Fruit fly (Drosophila melanogaster) whole organism, embryonic: ENCODE results near the gene Hs6st.

ENCODE experiments used
- Aef1 ChIP-seq: fragments of 200-800 bp; sonication (Bioruptor generic); IDR thresholded peaks from 3 replicates; pipeline ENCODE4 v1.3.6; 2022; ENCODE audit warnings: missing biosample characterization, missing genetic modification characterization
- CG1024 ChIP-seq: fragments of 200-800 bp; sonication (Bioruptor generic); IDR thresholded peaks from 2 replicates; pipeline ENCODE4 v1.3.6; 2022; ENCODE audit warnings: missing biosample characterization, missing genetic modification characterization
- CG11247 ChIP-seq: fragments of 200-800 bp; sonication (Bioruptor generic); IDR thresholded peaks from 2 replicates; pipeline ENCODE4 v1.3.6; 2022; ENCODE audit warnings: missing biosample characterization, missing genetic modification characterization
- CG11695 ChIP-seq: fragments of 200-800 bp; sonication (Bioruptor generic); IDR thresholded peaks from 3 replicates; pipeline ENCODE4 v1.3.6; 2022; ENCODE audit warnings: missing biosample characterization, missing genetic modification characterization
- CG12071 ChIP-seq: fragments of 200-800 bp; sonication (Bioruptor generic); optimal IDR thresholded peaks from 3 replicates; lab custom pipeline; 2018; ENCODE audit warnings: missing biosample characterization, mild to moderate bottlenecking, missing genetic modification characterization
- CG12155 ChIP-seq: fragments of 200-800 bp; sonication (Bioruptor generic); optimal IDR thresholded peaks from 3 replicates; lab custom pipeline; 2016; ENCODE audit warnings: missing biosample characterization, missing genetic modification characterization
- CG13287 ChIP-seq: fragments of 200-800 bp; sonication (Bioruptor generic); IDR thresholded peaks from 2 replicates; pipeline ENCODE4 v1.3.6; 2022; ENCODE audit warnings: missing biosample characterization, missing genetic modification characterization; ENCODE audit not compliant: partially characterized antibody
- CG13775 ChIP-seq: fragments of 200-800 bp; sonication (Bioruptor generic); optimal IDR thresholded peaks from 3 replicates; lab custom pipeline; 2017; ENCODE audit warnings: missing biosample characterization, mild to moderate bottlenecking, missing genetic modification characterization
- CG14965 ChIP-seq: fragments of 200-800 bp; sonication (Bioruptor generic); optimal IDR thresholded peaks from 2 replicates; lab custom pipeline; 2016; ENCODE audit warnings: missing biosample characterization, missing genetic modification characterization, borderline replicate concordance
- CG15479 ChIP-seq: fragments of 200-800 bp; sonication (Bioruptor generic); optimal IDR thresholded peaks from 3 replicates; lab custom pipeline; 2019; ENCODE audit warnings: missing biosample characterization, mild to moderate bottlenecking, missing genetic modification characterization, moderate library complexity
- CG1647 ChIP-seq: fragments of 200-800 bp; sonication (Bioruptor generic); optimal IDR thresholded peaks from 3 replicates; lab custom pipeline; 2016; ENCODE audit warnings: missing biosample characterization, missing genetic modification characterization
- CG16863 ChIP-seq: fragments of 200-800 bp; sonication (Bioruptor generic); optimal IDR thresholded peaks from 3 replicates; lab custom pipeline; 2016; ENCODE audit warnings: missing biosample characterization, missing genetic modification characterization
- CG17385 ChIP-seq: fragments of 200-800 bp; sonication (Bioruptor generic); optimal IDR thresholded peaks from 3 replicates; lab custom pipeline; 2018; ENCODE audit warnings: missing biosample characterization, mild to moderate bottlenecking, missing genetic modification characterization
- CG18011 ChIP-seq: fragments of 200-800 bp; sonication (Bioruptor generic); optimal IDR thresholded peaks from 2 replicates; lab custom pipeline; 2017; ENCODE audit warnings: missing biosample characterization, missing genetic modification characterization, mild to moderate bottlenecking, moderate library complexity, missing genotype
- CG18764 ChIP-seq: fragments of 200-800 bp; sonication (Bioruptor generic); optimal IDR thresholded peaks from 3 replicates; lab custom pipeline; 2016; ENCODE audit warnings: missing biosample characterization, missing genetic modification characterization
- CG2712 ChIP-seq: fragments of 200-800 bp; optimal IDR thresholded peaks from 3 replicates; lab custom pipeline; 2019; ENCODE audit warnings: missing biosample characterization, mild to moderate bottlenecking, missing genetic modification characterization, moderate library complexity
- CG3407 ChIP-seq: fragments of 200-800 bp; sonication (Bioruptor generic); optimal IDR thresholded peaks from 2 replicates; lab custom pipeline; 2018; ENCODE audit warnings: missing biosample characterization, mild to moderate bottlenecking, missing genetic modification characterization
- CG4424 ChIP-seq: fragments of 200-800 bp; sonication (Bioruptor generic); optimal IDR thresholded peaks from 3 replicates; lab custom pipeline; 2016; ENCODE audit warnings: missing biosample characterization, missing genetic modification characterization
- CG4617 ChIP-seq: fragments of 200-800 bp; sonication (Bioruptor generic); optimal IDR thresholded peaks from 3 replicates; lab custom pipeline; 2016; ENCODE audit warnings: missing biosample characterization, missing genetic modification characterization, borderline replicate concordance
- CG4730 ChIP-seq: fragments of 200-800 bp; sonication (Bioruptor generic); IDR thresholded peaks from 2 replicates; pipeline ENCODE4 v1.3.6; 2022; ENCODE audit warnings: missing biosample characterization, missing genetic modification characterization
- CG5180 ChIP-seq: fragments of 200-800 bp; sonication (Bioruptor generic); optimal IDR thresholded peaks from 3 replicates; lab custom pipeline; 2017; ENCODE audit warnings: missing biosample characterization, missing genetic modification characterization, mild to moderate bottlenecking, moderate library complexity, missing genetic modification reagents
- CG7839 ChIP-seq: fragments of 200-800 bp; sonication (Bioruptor generic); optimal IDR thresholded peaks from 3 replicates; lab custom pipeline; 2018; ENCODE audit warnings: missing biosample characterization, mild to moderate bottlenecking, missing genetic modification characterization, moderate library complexity
- CG7987 ChIP-seq: fragments of 200-800 bp; sonication (Bioruptor generic); optimal IDR thresholded peaks from 2 replicates; lab custom pipeline; 2018; ENCODE audit warnings: missing biosample characterization, mild to moderate bottlenecking, missing genetic modification characterization, moderate library complexity
- CG8290 ChIP-seq, 3 experiments: fragments of 200-800 bp; sonication (Bioruptor generic); optimal IDR thresholded peaks; 2 replicates each; lab custom pipeline; 2016 to 2019; ENCODE audit warnings: missing biosample characterization in 3 of 3, missing genetic modification characterization in 3 of 3, mild to moderate bottlenecking in 2 of 3, moderate library complexity in 1 of 3
- Doc2 ChIP-seq: fragments of 200-800 bp; sonication (Bioruptor generic); IDR thresholded peaks from 2 replicates; pipeline ENCODE4 v1.3.6; 2022; ENCODE audit warnings: missing biosample characterization, missing genetic modification characterization
- Dp ChIP-seq: fragments of 200-800 bp; sonication (Bioruptor generic); optimal IDR thresholded peaks from 2 replicates; lab custom pipeline; 2018; ENCODE audit warnings: missing biosample characterization, mild to moderate bottlenecking, missing genetic modification characterization, moderate library complexity
- Dref ChIP-seq: fragments of 200-800 bp; sonication (Bioruptor generic); IDR thresholded peaks from 2 replicates; pipeline ENCODE4 v1.3.6; 2022; ENCODE audit warnings: missing biosample characterization, missing genetic modification characterization
- Hand ChIP-seq: fragments of 200-800 bp; sonication (Bioruptor generic); optimal IDR thresholded peaks from 2 replicates; lab custom pipeline; 2017; ENCODE audit warnings: mild to moderate bottlenecking, missing biosample characterization, missing genetic modification reagents, missing genetic modification characterization
- Hey ChIP-seq: fragments of 200-800 bp; sonication (Bioruptor generic); optimal IDR thresholded peaks from 3 replicates; lab custom pipeline; 2018; ENCODE audit warnings: missing biosample characterization, mild to moderate bottlenecking, missing genetic modification characterization
- HmgD ChIP-seq: fragments of 200-800 bp; sonication (Bioruptor generic); optimal IDR thresholded peaks from 3 replicates; lab custom pipeline; 2016; ENCODE audit warnings: missing biosample characterization, missing genetic modification characterization
- Side ChIP-seq: fragments of 200-800 bp; sonication (Bioruptor generic); optimal IDR thresholded peaks from 2 replicates; lab custom pipeline; 2016; ENCODE audit warnings: missing biosample characterization, missing genetic modification characterization
- Ssrp ChIP-seq: fragments of 200-800 bp; sonication (Bioruptor generic); optimal IDR thresholded peaks from 2 replicates; lab custom pipeline; 2018; ENCODE audit warnings: missing biosample characterization, mild to moderate bottlenecking, missing genetic modification characterization, moderate library complexity
- ato ChIP-seq: fragments of 200-800 bp; sonication (Bioruptor generic); IDR thresholded peaks from 2 replicates; pipeline ENCODE4 v1.3.6; 2022; ENCODE audit warnings: missing biosample characterization, missing genetic modification characterization; ENCODE audit not compliant: partially characterized antibody
- bcd ChIP-seq: fragments of 200-800 bp; sonication (Bioruptor generic); optimal IDR thresholded peaks from 2 replicates; lab custom pipeline; 2017; ENCODE audit warnings: missing biosample characterization, mild to moderate bottlenecking, missing genetic modification characterization
- cas ChIP-seq: fragments of 200-800 bp; sonication (Bioruptor generic); IDR thresholded peaks from 2 replicates; pipeline ENCODE4 v1.3.6; 2022; ENCODE audit warnings: missing biosample characterization, missing genetic modification characterization
- chinmo ChIP-seq: fragments of 200-800 bp; sonication (Bioruptor generic); IDR thresholded peaks from 4 replicates; pipeline ENCODE4 v1.3.6; 2022; ENCODE audit warnings: missing biosample characterization, missing genetic modification characterization; ENCODE audit not compliant: partially characterized antibody
- ci ChIP-seq: fragments of 200-800 bp; sonication (Bioruptor generic); IDR thresholded peaks from 3 replicates; pipeline ENCODE4 v1.3.6; 2022; ENCODE audit warnings: missing biosample characterization, missing genetic modification characterization
- dpn ChIP-seq, 2 experiments: fragments of 200-800 bp; sonication (Bioruptor generic); optimal IDR thresholded peaks; 3 replicates each; lab custom pipeline; 2016; ENCODE audit warnings: missing biosample characterization in 2 of 2, missing genetic modification characterization in 2 of 2
- fu2 ChIP-seq: fragments of 200-800 bp; sonication (Bioruptor generic); optimal IDR thresholded peaks from 2 replicates; lab custom pipeline; 2016; ENCODE audit warnings: missing biosample characterization, missing genetic modification characterization
- gsb ChIP-seq: fragments of 200-800 bp; sonication (Bioruptor generic); IDR thresholded peaks from 2 replicates; pipeline ENCODE4 v1.3.6; 2022; ENCODE audit warnings: missing biosample characterization, missing genetic modification characterization
- gsb-n ChIP-seq: fragments of 200-800 bp; sonication (Bioruptor generic); optimal IDR thresholded peaks from 3 replicates; lab custom pipeline; 2018; ENCODE audit warnings: missing biosample characterization, mild to moderate bottlenecking, missing genetic modification characterization
- ken ChIP-seq: fragments of 200-800 bp; sonication (Bioruptor generic); IDR thresholded peaks from 3 replicates; pipeline ENCODE4 v1.3.6; 2022; ENCODE audit warnings: missing biosample characterization, missing genetic modification characterization
- klu ChIP-seq: fragments of 200-800 bp; sonication (Bioruptor generic); IDR thresholded peaks from 2 replicates; pipeline ENCODE4 v1.3.6; 2022; ENCODE audit warnings: missing biosample characterization, missing genetic modification characterization
- pan ChIP-seq, 4 experiments: fragments of >200 bp in 3 of 4; fragments of 200-800 bp in 1 of 4; sonication (Bioruptor generic) in 1 of 4; optimal IDR thresholded peaks in 3 of 4; IDR thresholded peaks in 1 of 4; 2 replicates each; pipeline versions ENCODE4 v1.3.6 to Lab custom; 2017 to 2022; ENCODE audit warnings: missing biosample characterization in 2 of 4, missing genetic modification characterization in 2 of 4, mixed read lengths in 1 of 4
- pb ChIP-seq: fragments of 200-800 bp; sonication (Bioruptor generic); optimal IDR thresholded peaks from 3 replicates; lab custom pipeline; 2016; ENCODE audit warnings: missing biosample characterization, missing genetic modification characterization
- psq ChIP-seq: fragments of 200-800 bp; sonication (Bioruptor generic); optimal IDR thresholded peaks from 2 replicates; lab custom pipeline; 2017; ENCODE audit warnings: missing biosample characterization, missing genetic modification characterization
- row ChIP-seq: fragments of 200-800 bp; sonication (Bioruptor generic); IDR thresholded peaks from 3 replicates; pipeline ENCODE4 v1.3.6; 2022; ENCODE audit warnings: missing biosample characterization, missing genetic modification characterization
- salm ChIP-seq: fragments of 200-800 bp; sonication (Bioruptor generic); optimal IDR thresholded peaks from 2 replicates; lab custom pipeline; 2018; ENCODE audit warnings: missing biosample characterization, mild to moderate bottlenecking, missing genetic modification characterization
- toy ChIP-seq: fragments of 200-800 bp; sonication (Bioruptor generic); IDR thresholded peaks from 2 replicates; pipeline ENCODE4 v1.3.6; 2022; ENCODE audit warnings: missing biosample characterization, missing genetic modification characterization
- twi ChIP-seq: fragments of 200-800 bp; optimal IDR thresholded peaks from 2 replicates; lab custom pipeline; 2019; ENCODE audit warnings: missing biosample characterization, mild to moderate bottlenecking, missing genetic modification characterization, moderate library complexity

Hs6st gene

DNA sequence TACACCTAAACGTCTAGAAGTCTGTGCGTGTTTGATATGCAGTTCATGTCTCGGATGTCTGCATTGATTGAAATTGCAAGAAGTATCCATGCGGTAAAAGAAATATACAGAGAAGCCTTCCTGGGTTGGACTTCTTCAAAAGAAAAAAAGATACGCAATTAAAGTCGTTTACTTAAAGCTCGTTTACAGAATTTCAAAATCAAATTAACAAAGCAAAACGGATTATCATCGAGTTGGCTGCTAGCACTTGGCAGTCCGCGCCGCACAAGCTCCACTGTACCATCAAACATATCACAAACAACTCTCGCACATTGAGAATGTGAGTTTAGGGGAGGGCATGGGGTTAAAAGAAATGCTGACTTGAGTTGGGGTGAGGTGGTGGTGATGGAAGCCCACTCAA is 9.9 kb downstream of the Hs6st start (continued):
- TF ChIP-seq dpn (GFP tag; optimal IDR thresholded peaks at IDR 0.05; lab: Kevin White, UChicago) = peak; percentile 52 to 79
- TF ChIP-seq CG11695 (GFP tag; lab: Robert Waterston, UW) = 0 out of 3 replicates have a peak, but pooled peaks have one; percentile 12
- no peak for TF ChIP-seq salm (tag; lab: Kevin White, UChicago)
- no peak for TF ChIP-seq toy
- no peak for TF ChIP-seq psq (GFP tag; lab: Kevin White, UChicago)
- peak; percentile 14 for TF ChIP-seq twi (tag; lab: Kevin White, UChicago)
- peak; percentile 38 for TF ChIP-seq CG1647
- TF ChIP-seq CG8290 (GFP tag; optimal IDR thresholded peaks at IDR 0.05; lab: Kevin White, UChicago) = peak; percentile 53
- peak in 1 of 2 experiments; percentile 50 for TF ChIP-seq CG8290 (tag; optimal IDR thresholded peaks at IDR 0.05; lab: Kevin White, UChicago)
- no peak for TF ChIP-seq Dref
- TF ChIP-seq CG16863 (GFP tag; lab: Kevin White, UChicago) = peak; percentile 80
- TF ChIP-seq HmgD (GFP tag; lab: Kevin White, UChicago) = no peak
- peak; percentile 66 for TF ChIP-seq CG17385 (GFP tag; lab: Kevin White, UChicago)
- peak; percentile 87 for TF ChIP-seq CG2712 (tag; lab: Kevin White, UChicago)
- TF ChIP-seq CG3407 (GFP tag; lab: Kevin White, UChicago) = peak; percentile 73
- TF ChIP-seq ato (GFP tag; lab: Robert Waterston, UW) = no peak
- TF ChIP-seq CG18764 (GFP tag; lab: Kevin White, UChicago) = peak; percentile 56
- TF ChIP-seq CG12155 (GFP tag; lab: Kevin White, UChicago) = peak; percentile 52
- peak; percentile 65 for TF ChIP-seq CG4730
- TF ChIP-seq CG14965 (GFP tag; lab: Kevin White, UChicago) = no peak
- peak; percentile 80 for TF ChIP-seq Ssrp
- no peak for TF ChIP-seq Hand (GFP tag; lab: Kevin White, UChicago)
- TF ChIP-seq CG11247 = peak; percentile 72
- peak; percentile 74 for TF ChIP-seq Side (GFP tag; lab: Kevin White, UChicago)
- peak; percentile 82 for TF ChIP-seq row (GFP tag; lab: Robert Waterston, UW)
- peak; percentile 75 for TF ChIP-seq CG4424 (GFP tag; lab: Kevin White, UChicago)
- TF ChIP-seq CG15479 = no peak
- TF ChIP-seq CG13287 (GFP tag; lab: Robert Waterston, UW) = no peak
- TF ChIP-seq pb (GFP tag; lab: Kevin White, UChicago) = no peak
- no peak for TF ChIP-seq pan (optimal IDR thresholded peaks at IDR 0.05; lab: Kevin White, UChicago)
- TF ChIP-seq pan (GFP tag; optimal IDR thresholded peaks at IDR 0.05 in 1 of 2, IDR thresholded peaks at IDR 0.05 in 1 of 2) = peak in 1 of 2 experiments; percentile 77
- peak; percentile 37; the same call in 1 of the 2 replicates for TF ChIP-seq gsb (GFP tag; lab: Robert Waterston, UW)
- TF ChIP-seq CG18011 (GFP tag; lab: Kevin White, UChicago) = no peak
- TF ChIP-seq CG4617 (GFP tag; lab: Kevin White, UChicago) = peak; percentile 35
- TF ChIP-seq CG7839 (tag; lab: Kevin White, UChicago) = peak; percentile 75
- TF ChIP-seq Dp (GFP tag; lab: Kevin White, UChicago) = no peak
- peak; percentile 75 for TF ChIP-seq gsb-n (tag; lab: Kevin White, UChicago)
- TF ChIP-seq cas (GFP tag; lab: Robert Waterston, UW) = 0 out of 2 replicates have a peak, but pooled peaks have one; percentile 37
- peak; percentile 63 for TF ChIP-seq CG12071
- 0 out of 2 replicates have a peak, but pooled peaks have one; percentile 27 for TF ChIP-seq klu (GFP tag; lab: Robert Waterston, UW)
- TF ChIP-seq Hey (tag; lab: Kevin White, UChicago) = no peak
- peak; percentile 51 for TF ChIP-seq CG5180 (GFP tag; lab: Kevin White, UChicago)
- no peak for TF ChIP-seq fu2 (GFP tag; lab: Kevin White, UChicago)
- peak; percentile 60 for TF ChIP-seq bcd
- TF ChIP-seq CG7987 = peak; percentile 3
- no peak for TF ChIP-seq chinmo (GFP tag; lab: Robert Waterston, UW)
- TF ChIP-seq Aef1 (GFP tag; lab: Robert Waterston, UW) = no peak
- no peak for TF ChIP-seq CG1024 (GFP tag; lab: Robert Waterston, UW)
- TF ChIP-seq Doc2 (GFP tag; lab: Robert Waterston, UW) = no peak
- TF ChIP-seq ci (GFP tag; lab: Robert Waterston, UW) = peak; percentile 93
- peak; percentile 45 for TF ChIP-seq CG13775
- TF ChIP-seq ken (GFP tag; lab: Robert Waterston, UW) = peak; percentile 85
